Worm (Caenorhabditis elegans): ENCODE measurements around the gene mob-1.

DNA sequence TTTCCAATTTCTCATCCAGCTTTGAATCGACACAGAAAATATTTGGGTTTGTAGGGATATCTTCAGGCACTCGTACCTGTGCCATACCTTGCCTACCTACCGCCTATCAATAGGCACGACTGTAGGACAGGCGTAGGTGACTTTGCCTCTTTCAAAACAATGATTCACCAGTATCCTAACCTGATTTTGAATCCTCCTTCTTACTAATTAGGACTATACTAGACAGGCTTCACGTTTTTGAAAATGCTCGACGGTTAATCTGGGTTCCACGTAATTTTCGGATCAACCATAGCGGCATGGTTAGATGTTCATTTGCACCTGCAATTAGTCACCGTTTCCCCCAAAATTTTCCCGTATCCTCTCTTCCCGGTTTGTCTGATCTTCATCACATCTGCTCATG, 8.1 kb downstream of the mob-1 start:
- no peak for TF ChIP-seq pqm-1 (tag; optimal IDR thresholded peaks at IDR 0.05)
- TF ChIP-seq ama-1 (optimal IDR thresholded peaks at IDR 0.05) = no peak
- no peak for TF ChIP-seq ZK546.5 (tag; optimal IDR thresholded peaks at IDR 0.05)
- TF ChIP-seq egl-27 (tag; optimal IDR thresholded peaks at IDR 0.05) = no peak

Measured in whole organism, L3 larva.